Worm (Caenorhabditis elegans): ENCODE results near the gene srd-69.

ce11 chrIII:2410925-2411450 lies 48.2 kb downstream of the srd-69 start, which contains the start of gene mrpl-30:
- TF ChIP-seq elt-3 (tag; optimal IDR thresholded peaks at IDR 0.05): no peak
- no peak for TF ChIP-seq fkh-10 (GFP tag; optimal IDR thresholded peaks at IDR 0.05)
- TF ChIP-seq snpc-4 (tag; optimal IDR thresholded peaks at IDR 0.05): no peak
- TF ChIP-seq nhr-77 (tag; optimal IDR thresholded peaks at IDR 0.05): no peak
- no peak for TF ChIP-seq unc-62 (GFP tag; optimal IDR thresholded peaks at IDR 0.05)
- no peak for TF ChIP-seq pqm-1 (tag; optimal IDR thresholded peaks at IDR 0.05)
- no peak for TF ChIP-seq hmg-11 (tag; optimal IDR thresholded peaks at IDR 0.05)
- TF ChIP-seq elt-2 (tag; optimal IDR thresholded peaks at IDR 0.05): no peak

All from whole organism, L3 larva.